Worm (Caenorhabditis elegans) whole organism, mixed stage, embryonic: ENCODE results near the gene cubn-1.

Source experiments
- M03D4.4 ChIP-seq: sonication (generic microtip); optimal IDR thresholded peaks from 2 replicates; lab custom pipeline; 2017; ENCODE audit warnings: mild to moderate bottlenecking, missing genetic modification characterization, missing compliant biosample characterization
- elt-1 ChIP-seq: sonication (generic microtip); optimal IDR thresholded peaks from 2 replicates; lab custom pipeline; 2017; ENCODE audit warnings: missing genetic modification characterization, mild to moderate bottlenecking, missing compliant biosample characterization, antibody characterized with exemption, moderate library complexity, borderline replicate concordance; ENCODE audit not compliant: insufficient read depth
- elt-3 ChIP-seq: fragments of 150-350 bp; optimal IDR thresholded peaks from 2 replicates; lab custom pipeline; 2014; ENCODE audit warnings: missing biosample characterization, missing genetic modification characterization
- ham-2 ChIP-seq: fragments of 200-800 bp; sonication (Bioruptor generic); optimal IDR thresholded peaks from 2 replicates; lab custom pipeline; 2018; ENCODE audit warnings: mild to moderate bottlenecking, missing genetic modification characterization, missing compliant biosample characterization
- lin-13 ChIP-seq: fragments of 150-350 bp; optimal IDR thresholded peaks from 2 replicates; lab custom pipeline; 2014; ENCODE audit warnings: missing biosample characterization, missing genetic modification characterization
- lin-32 ChIP-seq: fragments of 200-800 bp; sonication (Bioruptor generic); optimal IDR thresholded peaks from 2 replicates; lab custom pipeline; 2018; ENCODE audit warnings: mild to moderate bottlenecking, missing genetic modification characterization, missing compliant biosample characterization
- lsy-2 ChIP-seq: fragments of 150-350 bp; optimal IDR thresholded peaks from 2 replicates; lab custom pipeline; 2014; ENCODE audit warnings: missing biosample characterization, missing genetic modification characterization
- mab-5 ChIP-seq: fragments of 150-350 bp; optimal IDR thresholded peaks from 2 replicates; lab custom pipeline; 2014; ENCODE audit warnings: missing biosample characterization, missing genetic modification characterization
- nhr-12 ChIP-seq: fragments of 150-350 bp; optimal IDR thresholded peaks from 2 replicates; lab custom pipeline; 2014; ENCODE audit warnings: missing biosample characterization, missing genetic modification characterization
- nhr-237 ChIP-seq: fragments of 150-350 bp; optimal IDR thresholded peaks from 2 replicates; lab custom pipeline; 2014; ENCODE audit warnings: missing biosample characterization, missing genetic modification characterization
- nhr-28 ChIP-seq: fragments of 150-350 bp; optimal IDR thresholded peaks from 2 replicates; lab custom pipeline; 2014; ENCODE audit warnings: missing biosample characterization, missing genetic modification characterization
- unc-62 ChIP-seq: fragments of 150-350 bp; optimal IDR thresholded peaks from 2 replicates; lab custom pipeline; 2014; ENCODE audit warnings: missing biosample characterization, missing genetic modification reagents, missing genetic modification characterization

- TF ChIP-seq unc-62 (GFP tag; lab: Kevin White, UChicago) (no peak), lin-32 (GFP tag; lab: Kevin White, UChicago) (no peak), ham-2 (GFP tag; lab: Kevin White, UChicago) (no peak), lsy-2 (tag; lab: Kevin White, UChicago) (no peak), nhr-237 (no peak), nhr-28 (tag; lab: Kevin White, UChicago) (no peak), M03D4.4 (no peak), elt-1 (tag; lab: Kevin White, UChicago) (no peak), lin-13 (tag; lab: Kevin White, UChicago) (no peak), mab-5 (tag; lab: Kevin White, UChicago) (no peak), elt-3 (tag; lab: Kevin White, UChicago) (no peak), nhr-12 (tag; lab: Kevin White, UChicago) (no peak)
Observed at ce11 chrV:12635218-12635617, 24.1 kb downstream of the cubn-1 start.
